Fruit fly (Drosophila melanogaster) whole organism, pupa: ENCODE data around the gene scramb2.

Source experiments
- CG13204 ChIP-seq: fragments of 200-800 bp; sonication (Bioruptor generic); optimal IDR thresholded peaks from 2 replicates; lab custom pipeline; 2018; ENCODE audit warnings: missing biosample characterization, mild to moderate bottlenecking, missing genetic modification characterization, moderate library complexity
- CG14655 ChIP-seq: fragments of 200-800 bp; sonication (Bioruptor generic); optimal IDR thresholded peaks from 3 replicates; lab custom pipeline; 2017; ENCODE audit warnings: mild to moderate bottlenecking, missing biosample characterization, missing genetic modification reagents, missing genetic modification characterization
- CG17806 ChIP-seq: fragments of 200-800 bp; sonication (Bioruptor generic); optimal IDR thresholded peaks from 2 replicates; lab custom pipeline; 2018; ENCODE audit warnings: missing biosample characterization, mild to moderate bottlenecking, missing genetic modification characterization, moderate library complexity
- CG8159 ChIP-seq: fragments of 200-800 bp; sonication (Bioruptor generic); optimal IDR thresholded peaks from 3 replicates; lab custom pipeline; 2018; ENCODE audit warnings: missing biosample characterization, mild to moderate bottlenecking, missing genetic modification characterization, moderate library complexity
- Pif1B ChIP-seq: fragments of 200-800 bp; sonication (Bioruptor generic); optimal IDR thresholded peaks from 3 replicates; lab custom pipeline; 2016; ENCODE audit warnings: missing biosample characterization, missing genetic modification characterization
- Snoo ChIP-seq: fragments of 200-800 bp; sonication (Bioruptor generic); optimal IDR thresholded peaks from 3 replicates; lab custom pipeline; 2017; ENCODE audit warnings: missing biosample characterization, mild to moderate bottlenecking, missing genetic modification characterization, inconsistent platforms

DNA sequence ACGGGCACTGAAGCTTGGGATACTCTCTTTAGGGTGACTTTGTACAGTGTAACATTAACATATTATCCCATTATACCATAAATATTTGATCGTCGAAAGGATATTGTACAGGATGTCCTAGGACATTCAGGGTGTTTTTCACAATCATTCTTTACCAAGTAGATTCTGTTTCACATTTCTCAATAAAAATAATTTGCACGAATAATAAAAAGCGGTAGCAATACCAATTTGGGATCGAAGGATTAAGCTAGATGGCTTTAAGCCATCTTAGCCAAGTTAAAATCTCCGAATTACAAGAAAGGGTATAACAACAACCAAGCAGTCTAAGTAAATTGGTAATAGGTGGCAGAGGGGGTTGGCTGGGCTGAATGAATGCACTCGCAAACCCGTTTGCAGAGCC, 27.8 kb upstream of the scramb2 start:
- TF ChIP-seq CG13204 (GFP tag; lab: Kevin White, UChicago) (no peak), CG8159 (tag; lab: Kevin White, UChicago) (peak; percentile 62), Pif1B (peak; percentile 51), Snoo (tag; lab: Kevin White, UChicago) (peak; percentile 51), CG17806 (tag; lab: Kevin White, UChicago) (peak; percentile 50), CG14655 (GFP tag; lab: Kevin White, UChicago) (peak; percentile 78)
